Worm (Caenorhabditis elegans) whole organism, L1 larva: ENCODE measurements around the gene spe-10.

Experiments used
- alr-1 ChIP-seq: fragments of 200-800 bp; sonication (Bioruptor generic); optimal IDR thresholded peaks from 2 replicates; lab custom pipeline; 2018; ENCODE audit warnings: borderline replicate concordance, mild to moderate bottlenecking, missing genetic modification characterization, missing compliant biosample characterization
- blmp-1 ChIP-seq: fragments of 150-350 bp; optimal IDR thresholded peaks from 2 replicates; lab custom pipeline; 2014; ENCODE audit warnings: missing biosample characterization, missing genetic modification characterization
- ceh-63 ChIP-seq: fragments of 200-800 bp; sonication (Bioruptor generic); optimal IDR thresholded peaks from 2 replicates; lab custom pipeline; 2018; ENCODE audit warnings: mild to moderate bottlenecking, missing genetic modification characterization, missing compliant biosample characterization
- ceh-8 ChIP-seq: fragments of 200-800 bp; sonication (Bioruptor generic); optimal IDR thresholded peaks from 2 replicates; lab custom pipeline; 2018; ENCODE audit warnings: mild to moderate bottlenecking, missing genetic modification characterization, moderate library complexity, missing compliant biosample characterization
- efl-1 ChIP-seq, 4 experiments: fragments of 150-350 bp; optimal IDR thresholded peaks in 3 of 4; peaks in 1 of 4; 1 replicate in 1 of 4; 2 replicates in 3 of 4; lab custom pipeline; 2014; ENCODE audit warnings: missing biosample characterization in 2 of 4, missing genetic modification characterization in 2 of 4, missing genetic modification reagents in 2 of 4
- egl-13 ChIP-seq: sonication (generic microtip); optimal IDR thresholded peaks from 2 replicates; lab custom pipeline; 2016; ENCODE audit warnings: missing genotype, missing genetic modification reagents, missing genetic modification characterization, missing compliant biosample characterization
- egl-27 ChIP-seq, 2 experiments: fragments of 150-350 bp in 1 of 2; sonication (generic microtip); optimal IDR thresholded peaks; 3 replicates each; lab custom pipeline; 2017 to 2018; ENCODE audit warnings: missing biosample characterization in 2 of 2, missing genetic modification characterization in 2 of 2, missing genetic modification reagents in 2 of 2
- elt-3 ChIP-seq, 6 experiments: fragments of 150-350 bp in 1 of 6; sonication (generic microtip); optimal IDR thresholded peaks; 2 replicates each; lab custom pipeline; 2017 to 2018; ENCODE audit warnings: missing biosample characterization in 6 of 6, missing genetic modification characterization in 6 of 6, inconsistent platforms in 1 of 6
- ets-5 ChIP-seq: fragments of 200-800 bp; sonication (Bioruptor generic); IDR thresholded peaks from 2 replicates; pipeline ENCODE4 v1.3.6; 2022; ENCODE audit warnings: missing genetic modification characterization, missing compliant biosample characterization
- fos-1 ChIP-seq: fragments of 150-350 bp; optimal IDR thresholded peaks from 2 replicates; lab custom pipeline; 2014; ENCODE audit warnings: missing biosample characterization, missing genetic modification characterization
- grh-1 ChIP-seq: fragments of 200-800 bp; sonication (Bioruptor generic); IDR thresholded peaks from 2 replicates; pipeline ENCODE4 v1.3.6; 2022; ENCODE audit warnings: missing genetic modification reagents, missing genetic modification characterization, missing compliant biosample characterization
- lin-13 ChIP-seq: fragments of 150-350 bp; optimal IDR thresholded peaks from 2 replicates; lab custom pipeline; 2014; ENCODE audit warnings: missing biosample characterization, missing genetic modification reagents, missing genetic modification characterization
- lin-14 ChIP-seq: fragments of 200-800 bp; sonication (Bioruptor generic); optimal IDR thresholded peaks from 2 replicates; lab custom pipeline; 2018; ENCODE audit warnings: mild to moderate bottlenecking, missing genetic modification characterization, moderate library complexity, missing compliant biosample characterization
- lin-15B ChIP-seq: fragments of 150-350 bp; sonication (generic microtip); optimal IDR thresholded peaks from 3 replicates; lab custom pipeline; 2014; ENCODE audit warnings: missing biosample characterization, missing genetic modification characterization
- lin-39 ChIP-seq: fragments of 150-350 bp; optimal IDR thresholded peaks from 2 replicates; lab custom pipeline; 2014; ENCODE audit warnings: missing biosample characterization, missing genetic modification reagents, missing genetic modification characterization
- lir-3 ChIP-seq: sonication (generic microtip); optimal IDR thresholded peaks from 2 replicates; lab custom pipeline; 2016; ENCODE audit warnings: mild to moderate bottlenecking, missing genetic modification characterization, moderate library complexity, missing compliant biosample characterization; ENCODE audit not compliant: poor library complexity
- lsy-2 ChIP-seq, 2 experiments: fragments of 150-350 bp; optimal IDR thresholded peaks; 2 replicates each; lab custom pipeline; 2014; ENCODE audit warnings: missing biosample characterization in 2 of 2, missing genetic modification characterization in 2 of 2
- mab-9 ChIP-seq: fragments of 200-800 bp; sonication (Bioruptor generic); IDR thresholded peaks from 2 replicates; pipeline ENCODE4 v1.3.6; 2022; ENCODE audit warnings: missing genetic modification reagents, missing genetic modification characterization, missing compliant biosample characterization
- mdl-1 ChIP-seq, 2 experiments: fragments of 150-350 bp; optimal IDR thresholded peaks; 2 replicates each; lab custom pipeline; 2014 to 2017; ENCODE audit warnings: missing biosample characterization in 2 of 2, missing genetic modification characterization in 2 of 2, inconsistent platforms in 1 of 2
- mep-1 ChIP-seq: fragments of 150-350 bp; optimal IDR thresholded peaks from 2 replicates; lab custom pipeline; 2014; ENCODE audit warnings: missing biosample characterization, missing genetic modification characterization
- nhr-19 ChIP-seq: fragments of 200-800 bp; sonication (Bioruptor generic); conservative IDR thresholded peaks from 2 replicates; pipeline ENCODE4 v1.3.6; 2022; ENCODE audit warnings: missing genetic modification characterization, missing compliant biosample characterization
- nhr-20 ChIP-seq: sonication (generic microtip); optimal IDR thresholded peaks from 2 replicates; lab custom pipeline; 2016; ENCODE audit warnings: mild to moderate bottlenecking, missing genetic modification characterization, missing compliant biosample characterization
- nhr-47 ChIP-seq: sonication (generic microtip); optimal IDR thresholded peaks from 2 replicates; lab custom pipeline; 2016; ENCODE audit warnings: mild to moderate bottlenecking, missing genetic modification characterization, moderate library complexity, missing compliant biosample characterization
- nhr-71 ChIP-seq: sonication (generic microtip); optimal IDR thresholded peaks from 2 replicates; lab custom pipeline; 2016; ENCODE audit warnings: mild to moderate bottlenecking, missing genetic modification characterization, moderate library complexity, missing compliant biosample characterization
- nhr-85 ChIP-seq: sonication (generic microtip); peaks from one replicate; lab custom pipeline; 2016; ENCODE audit warnings: missing genetic modification characterization, inconsistent platforms, missing compliant biosample characterization
- skn-1 ChIP-seq: fragments of 150-350 bp; optimal IDR thresholded peaks from 2 replicates; lab custom pipeline; 2014; ENCODE audit warnings: missing biosample characterization, missing genetic modification characterization
- snu-23 ChIP-seq: sonication (generic microtip); optimal IDR thresholded peaks from 2 replicates; lab custom pipeline; 2016; ENCODE audit warnings: missing genetic modification characterization, missing compliant biosample characterization
- sox-4 ChIP-seq: sonication (generic microtip); optimal IDR thresholded peaks from 2 replicates; lab custom pipeline; 2016; ENCODE audit warnings: missing genetic modification characterization, missing compliant biosample characterization
- sptf-1 ChIP-seq: fragments of 150-350 bp; optimal IDR thresholded peaks from 2 replicates; lab custom pipeline; 2014; ENCODE audit warnings: missing biosample characterization, missing genetic modification characterization
- swsn-7 ChIP-seq: sonication (generic microtip); optimal IDR thresholded peaks from 2 replicates; lab custom pipeline; 2016; ENCODE audit warnings: missing genetic modification characterization, missing compliant biosample characterization
- tbx-2 ChIP-seq: sonication (generic microtip); optimal IDR thresholded peaks from 2 replicates; lab custom pipeline; 2016; ENCODE audit warnings: missing genetic modification characterization, missing compliant biosample characterization

Gene spe-10

ce11 chrV:10379293-10379692, 4.8 kb upstream of the spe-10 start, which contains the start of gene AC3.12:
Gene AC3.12 (minus strand): TSS chrV:10379393.
- TF ChIP-seq nhr-85 (tag; lab: Kevin White, UChicago) = peak; percentile 2
- TF ChIP-seq snu-23 = no peak
- TF ChIP-seq, all 84 proteins: peak for 1

- no peak for TF ChIP-seq ets-5 (GFP tag; lab: Robert Waterston, UW)
- TF ChIP-seq lir-3 (tag; lab: Kevin White, UChicago) = no peak
- no peak for TF ChIP-seq grh-1 (GFP tag; lab: Robert Waterston, UW)
- no peak for TF ChIP-seq nhr-71
- no peak for TF ChIP-seq mdl-1 (tag; optimal IDR thresholded peaks at IDR 0.05; lab: Kevin White, UChicago)
- TF ChIP-seq sptf-1 (tag; lab: Kevin White, UChicago) = no peak
- no peak for TF ChIP-seq nhr-19 (GFP tag; lab: Robert Waterston, UW)
- TF ChIP-seq skn-1 (tag; lab: Kevin White, UChicago) = no peak
- no peak for TF ChIP-seq tbx-2
- no peak for TF ChIP-seq efl-1 (optimal IDR thresholded peaks at IDR 0.05; lab: Kevin White, UChicago)
- no peak for TF ChIP-seq efl-1 (GFP tag; optimal IDR thresholded peaks at IDR 0.05 in 1 of 2; lab: Kevin White, UChicago)
- no peak for TF ChIP-seq snu-23
- TF ChIP-seq mab-9 (GFP tag; lab: Robert Waterston, UW) = no peak
- TF ChIP-seq alr-1 (tag; lab: Kevin White, UChicago) = no peak
- TF ChIP-seq ceh-63 (GFP tag; lab: Kevin White, UChicago) = no peak
- TF ChIP-seq fos-1 (tag; lab: Kevin White, UChicago) = no peak
Observed at ce11 chrV:10379761-10380160, 4.3 kb upstream of the spe-10 start.

- TF ChIP-seq egl-27 (tag; optimal IDR thresholded peaks at IDR 0.05; lab: Kevin White, UChicago) = no peak
- TF ChIP-seq lin-13 (GFP tag; lab: Kevin White, UChicago) = no peak
- no peak for TF ChIP-seq nhr-20
- TF ChIP-seq elt-3 (tag; optimal IDR thresholded peaks at IDR 0.05; lab: Kevin White, UChicago) = no peak
- no peak for TF ChIP-seq sox-4 (tag; lab: Kevin White, UChicago)
- no peak for TF ChIP-seq ceh-8 (GFP tag; lab: Kevin White, UChicago)
- no peak for TF ChIP-seq egl-13 (tag; lab: Kevin White, UChicago)
Observed at ce11 chrV:10381726-10382125, 2.3 kb upstream of the spe-10 start, which contains the start of gene abu-1. Gene abu-1 (minus strand): TSS chrV:10381826.

- no peak for TF ChIP-seq nhr-71
- no peak for TF ChIP-seq efl-1 (optimal IDR thresholded peaks at IDR 0.05; lab: Kevin White, UChicago)
- TF ChIP-seq efl-1 (GFP tag; optimal IDR thresholded peaks at IDR 0.05 in 1 of 2; lab: Kevin White, UChicago) = no peak
- no peak for TF ChIP-seq alr-1 (tag; lab: Kevin White, UChicago)
- TF ChIP-seq lin-39 (tag; lab: Kevin White, UChicago) = no peak
Observed at ce11 chrV:10382142-10382541, 1.9 kb upstream of the spe-10 start, which contains the start of gene pqn-2. Gene pqn-2 (plus strand): TSS chrV:10382442.

- peak; percentile 47 to 85 (median 66) for TF ChIP-seq elt-3 (tag; optimal IDR thresholded peaks at IDR 0.05; lab: Kevin White, UChicago)
- peak in 1 of 2 experiments; percentile 5 for TF ChIP-seq lsy-2 (tag; optimal IDR thresholded peaks at IDR 0.05; lab: Kevin White, UChicago)
- TF ChIP-seq nhr-85 (tag; lab: Kevin White, UChicago) = peak; percentile 86
- TF ChIP-seq lin-14 = peak; percentile 57
- peak; percentile 32; the same call in 1 of the 2 replicates for TF ChIP-seq grh-1 (GFP tag; lab: Robert Waterston, UW)
- TF ChIP-seq nhr-47 = no peak
- peak; percentile 35 for TF ChIP-seq nhr-20
- no peak for TF ChIP-seq lin-13 (GFP tag; lab: Kevin White, UChicago)
- no peak for TF ChIP-seq swsn-7 (tag; lab: Kevin White, UChicago)
- peak; percentile 29 for TF ChIP-seq blmp-1 (tag; lab: Kevin White, UChicago)
- TF ChIP-seq lin-15B = no peak
Observed at ce11 chrV:10387412-10387811, 3.4 kb downstream of the spe-10 start.

ce11 chrV:10388318-10388717, 4.3 kb downstream of the spe-10 start, which contains the start of gene AC3.5:
Gene AC3.5 (plus strand): TSS chrV:10388527.
- TF ChIP-seq mep-1 (tag; lab: Kevin White, UChicago) (no peak), nhr-85 (tag; lab: Kevin White, UChicago) (peak; percentile 61)
